Fruit fly (Drosophila melanogaster) whole organism, embryonic: ENCODE data around the gene Pcmt.
A peak's percentile ranks its signal among the peaks of the same experiment; 100 is the strongest.

Source experiments
- Ada2b ChIP-seq: fragments of 200-800 bp; sonication (Bioruptor generic); IDR thresholded peaks from 2 replicates; pipeline ENCODE4 v1.3.6; 2022; ENCODE audit warnings: missing biosample characterization, missing genetic modification characterization
- Aef1 ChIP-seq: fragments of 200-800 bp; sonication (Bioruptor generic); IDR thresholded peaks from 3 replicates; pipeline ENCODE4 v1.3.6; 2022; ENCODE audit warnings: missing biosample characterization, missing genetic modification characterization
- CG11398 ChIP-seq: fragments of 200-800 bp; sonication (Bioruptor generic); optimal IDR thresholded peaks from 2 replicates; lab custom pipeline; 2016; ENCODE audit warnings: missing biosample characterization, missing genetic modification characterization
- CG11560 ChIP-seq: fragments of 200-800 bp; sonication (Bioruptor generic); IDR thresholded peaks from 3 replicates; pipeline ENCODE4 v1.3.6; 2022; ENCODE audit warnings: missing biosample characterization, missing genetic modification characterization
- CG11695 ChIP-seq: fragments of 200-800 bp; sonication (Bioruptor generic); IDR thresholded peaks from 3 replicates; pipeline ENCODE4 v1.3.6; 2022; ENCODE audit warnings: missing biosample characterization, missing genetic modification characterization
- CG12391 ChIP-seq: fragments of 200-800 bp; sonication (Bioruptor generic); optimal IDR thresholded peaks from 3 replicates; lab custom pipeline; 2018; ENCODE audit warnings: missing biosample characterization, mild to moderate bottlenecking, missing genetic modification characterization, moderate library complexity
- CG13287 ChIP-seq: fragments of 200-800 bp; sonication (Bioruptor generic); IDR thresholded peaks from 2 replicates; pipeline ENCODE4 v1.3.6; 2022; ENCODE audit warnings: missing biosample characterization, missing genetic modification characterization; ENCODE audit not compliant: partially characterized antibody
- CG14965 ChIP-seq: fragments of 200-800 bp; sonication (Bioruptor generic); optimal IDR thresholded peaks from 2 replicates; lab custom pipeline; 2016; ENCODE audit warnings: missing biosample characterization, missing genetic modification characterization, borderline replicate concordance
- CG15011 ChIP-seq: fragments of 200-800 bp; sonication (Bioruptor generic); optimal IDR thresholded peaks from 3 replicates; lab custom pipeline; 2018; ENCODE audit warnings: missing biosample characterization, mild to moderate bottlenecking, missing genetic modification characterization
- CG18599 ChIP-seq: fragments of 200-800 bp; sonication (Bioruptor generic); optimal IDR thresholded peaks from 3 replicates; lab custom pipeline; 2017; ENCODE audit warnings: missing biosample characterization, missing genetic modification characterization, mild to moderate bottlenecking, moderate library complexity, missing genetic modification reagents
- CG2120 ChIP-seq: fragments of 200-800 bp; sonication (Bioruptor generic); optimal IDR thresholded peaks from 3 replicates; lab custom pipeline; 2016; ENCODE audit warnings: missing biosample characterization, missing genetic modification characterization
- CG2199 ChIP-seq: fragments of 200-800 bp; sonication (Bioruptor generic); IDR thresholded peaks from 3 replicates; pipeline ENCODE4 v1.3.6; 2022; ENCODE audit warnings: missing biosample characterization, missing genetic modification characterization
- CG2202 ChIP-seq: fragments of 200-800 bp; sonication (Bioruptor generic); optimal IDR thresholded peaks from 2 replicates; lab custom pipeline; 2018; ENCODE audit warnings: missing biosample characterization, mild to moderate bottlenecking, missing genetic modification characterization
- CG2678 ChIP-seq: fragments of 200-800 bp; sonication (Bioruptor generic); optimal IDR thresholded peaks from 3 replicates; lab custom pipeline; 2019; ENCODE audit warnings: missing biosample characterization, mild to moderate bottlenecking, missing genetic modification characterization, moderate library complexity
- CG4360 ChIP-seq: fragments of 200-800 bp; sonication (Bioruptor generic); IDR thresholded peaks from 2 replicates; pipeline ENCODE4 v1.3.6; 2022; ENCODE audit warnings: missing biosample characterization, missing genetic modification characterization
- CG5180 ChIP-seq: fragments of 200-800 bp; sonication (Bioruptor generic); optimal IDR thresholded peaks from 3 replicates; lab custom pipeline; 2017; ENCODE audit warnings: missing biosample characterization, missing genetic modification characterization, mild to moderate bottlenecking, moderate library complexity, missing genetic modification reagents
- CG6813 ChIP-seq: fragments of 200-800 bp; sonication (Bioruptor generic); optimal IDR thresholded peaks from 2 replicates; lab custom pipeline; 2017; ENCODE audit warnings: missing biosample characterization, missing genetic modification characterization, mild to moderate bottlenecking, moderate library complexity, missing genetic modification reagents
- CG8089 ChIP-seq: fragments of 200-800 bp; sonication (Bioruptor generic); optimal IDR thresholded peaks from 3 replicates; lab custom pipeline; 2016; ENCODE audit warnings: missing biosample characterization, missing genetic modification characterization
- CG9817 ChIP-seq: fragments of 200-800 bp; sonication (Bioruptor generic); optimal IDR thresholded peaks from 2 replicates; lab custom pipeline; 2018; ENCODE audit warnings: missing biosample characterization, mild to moderate bottlenecking, missing genetic modification characterization, moderate library complexity
- Chrac-16 ChIP-seq: fragments of 200-800 bp; sonication (Bioruptor generic); optimal IDR thresholded peaks from 3 replicates; lab custom pipeline; 2016; ENCODE audit warnings: missing biosample characterization, missing genetic modification characterization
- CrebB ChIP-seq: fragments of 200-800 bp; sonication (Bioruptor generic); optimal IDR thresholded peaks from 3 replicates; lab custom pipeline; 2018; ENCODE audit warnings: missing biosample characterization, mild to moderate bottlenecking, missing genetic modification characterization
- Dip3 ChIP-seq: fragments of 200-800 bp; sonication (Bioruptor generic); optimal IDR thresholded peaks from 3 replicates; lab custom pipeline; 2016; ENCODE audit warnings: missing biosample characterization, missing genetic modification characterization
- Dll ChIP-seq: fragments of 200-800 bp; sonication (Bioruptor generic); IDR thresholded peaks from 4 replicates; pipeline ENCODE4 v1.3.6; 2022; ENCODE audit warnings: missing biosample characterization, missing genetic modification characterization; ENCODE audit not compliant: partially characterized antibody
- Eip74EF ChIP-seq, 2 experiments: fragments of 200-800 bp in 1 of 2; fragments of >200 bp in 1 of 2; sonication (Bioruptor generic) in 1 of 2; optimal IDR thresholded peaks; 2 replicates each; lab custom pipeline; 2017 to 2019; ENCODE audit warnings: missing biosample characterization in 2 of 2, missing genetic modification characterization in 2 of 2, mild to moderate bottlenecking in 1 of 2, moderate library complexity in 1 of 2
- Hr3 ChIP-seq: fragments of 200-800 bp; sonication (Bioruptor generic); optimal IDR thresholded peaks from 3 replicates; lab custom pipeline; 2016; ENCODE audit warnings: missing biosample characterization, missing genetic modification characterization
- Hsf ChIP-seq: fragments of 200-800 bp; sonication (Bioruptor generic); optimal IDR thresholded peaks from 3 replicates; lab custom pipeline; 2016; ENCODE audit warnings: missing biosample characterization, missing genetic modification characterization
- NC2α ChIP-seq: fragments of 200-800 bp; sonication (Bioruptor generic); optimal IDR thresholded peaks from 2 replicates; lab custom pipeline; 2016; ENCODE audit warnings: missing biosample characterization, missing genetic modification characterization
- NC2β ChIP-seq: fragments of 200-800 bp; sonication (Bioruptor generic); optimal IDR thresholded peaks from 2 replicates; lab custom pipeline; 2016; ENCODE audit warnings: missing biosample characterization, missing genetic modification characterization
- Sin3A ChIP-seq: fragments of >200 bp; optimal IDR thresholded peaks from 2 replicates; lab custom pipeline; 2018
- amos ChIP-seq: fragments of 200-800 bp; sonication (Bioruptor generic); IDR thresholded peaks from 2 replicates; pipeline ENCODE4 v1.3.6; 2022; ENCODE audit warnings: missing biosample characterization, missing genetic modification characterization; ENCODE audit not compliant: partially characterized antibody
- cas ChIP-seq: fragments of 200-800 bp; sonication (Bioruptor generic); IDR thresholded peaks from 2 replicates; pipeline ENCODE4 v1.3.6; 2022; ENCODE audit warnings: missing biosample characterization, missing genetic modification characterization
- en ChIP-seq: fragments of 200-800 bp; sonication (Bioruptor generic); optimal IDR thresholded peaks from 2 replicates; lab custom pipeline; 2016; ENCODE audit warnings: missing biosample characterization, missing genetic modification characterization
- grau ChIP-seq: fragments of 200-800 bp; optimal IDR thresholded peaks from 3 replicates; lab custom pipeline; 2019; ENCODE audit warnings: missing biosample characterization, mild to moderate bottlenecking, missing genetic modification characterization, moderate library complexity
- her ChIP-seq: fragments of 200-800 bp; sonication (Bioruptor generic); optimal IDR thresholded peaks from 2 replicates; lab custom pipeline; 2016; ENCODE audit warnings: missing biosample characterization, missing genetic modification characterization
- lab ChIP-seq: fragments of 200-800 bp; sonication (Bioruptor generic); optimal IDR thresholded peaks from 3 replicates; lab custom pipeline; 2017; ENCODE audit warnings: missing biosample characterization, missing genetic modification characterization, mild to moderate bottlenecking, moderate library complexity, missing genetic modification reagents
- lilli ChIP-seq: fragments of 200-800 bp; sonication (Bioruptor generic); optimal IDR thresholded peaks from 3 replicates; lab custom pipeline; 2016; ENCODE audit warnings: missing biosample characterization, missing genetic modification characterization
- nerfin-1 ChIP-seq: fragments of 200-800 bp; sonication (Bioruptor generic); optimal IDR thresholded peaks from 3 replicates; lab custom pipeline; 2019; ENCODE audit warnings: missing biosample characterization, mild to moderate bottlenecking, missing genetic modification characterization, moderate library complexity
- odd ChIP-seq: fragments of 200-800 bp; sonication (Bioruptor generic); optimal IDR thresholded peaks from 2 replicates; lab custom pipeline; 2017; ENCODE audit warnings: missing biosample characterization, mild to moderate bottlenecking, missing genetic modification characterization
- prd ChIP-seq, 3 experiments: fragments of >200 bp in 2 of 3; fragments of 200-800 bp in 1 of 3; sonication (Bioruptor generic) in 1 of 3; optimal IDR thresholded peaks in 2 of 3; IDR thresholded peaks in 1 of 3; 2 replicates in 2 of 3; 3 replicates in 1 of 3; pipeline versions ENCODE4 v1.3.6 to Lab custom; 2017 to 2022; ENCODE audit warnings: missing biosample characterization in 1 of 3, missing genetic modification characterization in 1 of 3
- pzg ChIP-seq: fragments of 200-800 bp; sonication (Bioruptor generic); optimal IDR thresholded peaks from 3 replicates; lab custom pipeline; 2018; ENCODE audit warnings: missing biosample characterization, mild to moderate bottlenecking, missing genetic modification characterization, moderate library complexity
- row ChIP-seq: fragments of 200-800 bp; sonication (Bioruptor generic); IDR thresholded peaks from 3 replicates; pipeline ENCODE4 v1.3.6; 2022; ENCODE audit warnings: missing biosample characterization, missing genetic modification characterization
- run ChIP-seq: fragments of 200-800 bp; sonication (Bioruptor generic); optimal IDR thresholded peaks from 3 replicates; lab custom pipeline; 2018; ENCODE audit warnings: missing biosample characterization, mild to moderate bottlenecking, missing genetic modification characterization
- slp2 ChIP-seq: fragments of 200-800 bp; sonication (Bioruptor generic); optimal IDR thresholded peaks from 2 replicates; lab custom pipeline; 2016; ENCODE audit warnings: missing biosample characterization, missing genetic modification characterization
- sr ChIP-seq: fragments of 200-800 bp; sonication (Bioruptor generic); IDR thresholded peaks from 3 replicates; pipeline ENCODE4 v1.3.6; 2022; ENCODE audit warnings: missing biosample characterization, missing genetic modification characterization
- stc ChIP-seq: fragments of 200-800 bp; sonication (Bioruptor generic); IDR thresholded peaks from 2 replicates; pipeline ENCODE4 v1.3.6; 2022; ENCODE audit warnings: missing biosample characterization, missing genetic modification characterization
- sug ChIP-seq: fragments of 200-800 bp; optimal IDR thresholded peaks from 2 replicates; lab custom pipeline; 2019; ENCODE audit warnings: missing biosample characterization, mild to moderate bottlenecking, missing genetic modification characterization, moderate library complexity
- tin ChIP-seq: fragments of 200-800 bp; sonication (Bioruptor generic); optimal IDR thresholded peaks from 3 replicates; lab custom pipeline; 2016; ENCODE audit warnings: missing biosample characterization, missing genetic modification characterization
- trem ChIP-seq: fragments of 200-800 bp; optimal IDR thresholded peaks from 3 replicates; lab custom pipeline; 2019; ENCODE audit warnings: missing biosample characterization, mild to moderate bottlenecking, missing genetic modification characterization, moderate library complexity
- unc-4 ChIP-seq: fragments of 200-800 bp; sonication (Bioruptor generic); IDR thresholded peaks from 2 replicates; pipeline ENCODE4 v1.3.6; 2022; ENCODE audit warnings: missing biosample characterization, missing genetic modification characterization; ENCODE audit not compliant: partially characterized antibody

The Pcmt gene

dm6 chr3R:5547464-5547943 lies 6.6 kb downstream of the Pcmt start, which contains the start of gene CG2519 (continued):
- TF ChIP-seq Eip74EF (GFP tag; optimal IDR thresholded peaks at IDR 0.05; lab: Kevin White, UChicago) (no peak), CG11695 (GFP tag; lab: Robert Waterston, UW) (0 out of 3 replicates have a peak, but pooled peaks have one; percentile 19), nerfin-1 (tag; lab: Kevin White, UChicago) (no peak), sr (GFP tag; lab: Robert Waterston, UW) (no peak), CG6813 (no peak), CG2120 (GFP tag; lab: Kevin White, UChicago) (peak; percentile 81), Dip3 (peak; percentile 52), sug (tag; lab: Kevin White, UChicago) (no peak), CG8089 (GFP tag; lab: Kevin White, UChicago) (peak; percentile 3), CG18599 (no peak), Hsf (GFP tag; lab: Kevin White, UChicago) (peak; percentile 63), CG13287 (GFP tag; lab: Robert Waterston, UW) (peak; percentile 91), CG5180 (no peak), CG11398 (GFP tag; lab: Kevin White, UChicago) (no peak), grau (tag; lab: Kevin White, UChicago) (no peak), Aef1 (GFP tag; lab: Robert Waterston, UW) (peak; percentile 45; the same call in 1 of the 3 replicates), CG15011 (GFP tag; lab: Kevin White, UChicago) (no peak), Hr3 (peak; percentile 13), row (GFP tag; lab: Robert Waterston, UW) (peak; percentile 86), Ada2b (GFP tag; lab: Robert Waterston, UW) (peak; percentile 54; the same call in 1 of the 2 replicates), Sin3A (lab: Kevin White, UChicago) (peak; percentile 57), stc (peak; percentile 62; the same call in 1 of the 2 replicates), en (GFP tag; lab: Kevin White, UChicago) (no peak), amos (GFP tag; lab: Robert Waterston, UW) (peak; percentile 98), CG4360 (GFP tag; lab: Robert Waterston, UW) (no peak), odd (GFP tag; lab: Kevin White, UChicago) (no peak), CG2202 (peak; percentile 19), Chrac-16 (peak; percentile 49), pzg (peak; percentile 91), lab (GFP tag; lab: Kevin White, UChicago) (no peak), prd (optimal IDR thresholded peaks at IDR 0.05; lab: Kevin White, UChicago) (no peak), prd (GFP tag; IDR thresholded peaks at IDR 0.05; lab: Robert Waterston, UW) (peak; percentile 72), CG2199 (no peak; the same call in 2 of the 3 replicates), CG14965 (GFP tag; lab: Kevin White, UChicago) (no peak), NC2β (GFP tag; lab: Kevin White, UChicago) (no peak), trem (peak; percentile 55), CG11560 (tag; lab: Robert Waterston, UW) (0 out of 3 replicates have a peak, but pooled peaks have one; percentile 39), CrebB (tag; lab: Kevin White, UChicago) (peak; percentile 59), NC2α (GFP tag; lab: Kevin White, UChicago) (no peak), CG2678 (no peak), her (GFP tag; lab: Kevin White, UChicago) (peak; percentile 67), CG12391 (no peak), run (no peak), slp2 (GFP tag; lab: Kevin White, UChicago) (peak; percentile 57), CG9817 (tag; lab: Kevin White, UChicago) (peak; percentile 47), Dll (GFP tag; lab: Robert Waterston, UW) (peak; percentile 89), tin (GFP tag; lab: Kevin White, UChicago) (peak; percentile 61), cas (GFP tag; lab: Robert Waterston, UW) (peak; percentile 33; the same call in 1 of the 2 replicates), lilli (GFP tag; lab: Kevin White, UChicago) (peak; percentile 77), unc-4 (peak; percentile 91)
